Worm (Caenorhabditis elegans) whole organism, early embryonic: ENCODE data around the gene F49C5.11.
"Not testable (repeated sequence)": the region's sequence is repeated elsewhere in the genome, so short reads cannot be mapped to it uniquely, and the experiment has no call there.

ENCODE experiments used
- B0310.2 ChIP-seq: sonication (generic microtip); optimal IDR thresholded peaks from 2 replicates; lab custom pipeline; 2016; ENCODE audit warnings: mild to moderate bottlenecking, missing genetic modification characterization, missing compliant biosample characterization
- F13C5.2 ChIP-seq: sonication (generic microtip); optimal IDR thresholded peaks from 2 replicates; lab custom pipeline; 2017; ENCODE audit warnings: mild to moderate bottlenecking, missing genetic modification characterization, inconsistent platforms, missing compliant biosample characterization
- aly-1 ChIP-seq: sonication (generic microtip); optimal IDR thresholded peaks from 2 replicates; lab custom pipeline; 2016; ENCODE audit warnings: missing genetic modification characterization, missing compliant biosample characterization
- ama-1 ChIP-seq: fragments of 150-350 bp; optimal IDR thresholded peaks from 2 replicates; lab custom pipeline; 2014
- ceh-13 ChIP-seq: fragments of 200-800 bp; sonication (Bioruptor generic); optimal IDR thresholded peaks from 2 replicates; lab custom pipeline; 2018; ENCODE audit warnings: mild to moderate bottlenecking, missing genetic modification characterization, missing compliant biosample characterization
- ceh-36 ChIP-seq: sonication (generic microtip); optimal IDR thresholded peaks from 2 replicates; lab custom pipeline; 2016; ENCODE audit warnings: missing genetic modification characterization, inconsistent platforms, missing compliant biosample characterization
- ets-7 ChIP-seq: sonication (generic microtip); optimal IDR thresholded peaks from 2 replicates; lab custom pipeline; 2016; ENCODE audit warnings: missing genotype, missing genetic modification characterization, missing compliant biosample characterization
- flt-1 ChIP-seq: fragments of 200-800 bp; sonication (Bioruptor generic); IDR thresholded peaks from 2 replicates; pipeline ENCODE4 v1.3.6; 2022; ENCODE audit warnings: missing genetic modification characterization, missing compliant biosample characterization
- hmbx-1 ChIP-seq: sonication (generic microtip); optimal IDR thresholded peaks from 2 replicates; lab custom pipeline; 2016; ENCODE audit warnings: mild to moderate bottlenecking, missing genetic modification characterization, missing compliant biosample characterization
- hmg-4 ChIP-seq: fragments of 200-800 bp; sonication (Bioruptor generic); optimal IDR thresholded peaks from 2 replicates; lab custom pipeline; 2018; ENCODE audit warnings: mild to moderate bottlenecking, missing genetic modification characterization, missing compliant biosample characterization
- hnd-1 ChIP-seq: sonication (generic microtip); optimal IDR thresholded peaks from 2 replicates; lab custom pipeline; 2016; ENCODE audit warnings: missing genetic modification characterization, missing compliant biosample characterization
- pes-1 ChIP-seq: fragments of 200-800 bp; sonication (Bioruptor generic); IDR thresholded peaks from 2 replicates; pipeline ENCODE4 v1.3.6; 2022; ENCODE audit warnings: missing genetic modification reagents, missing genetic modification characterization, missing compliant biosample characterization
- scrt-1 ChIP-seq: fragments of 200-800 bp; sonication (Bioruptor generic); IDR thresholded peaks from 2 replicates; pipeline ENCODE4 v1.3.6; 2022; ENCODE audit warnings: missing genetic modification characterization, missing compliant biosample characterization
- sea-1 ChIP-seq: fragments of 200-800 bp; sonication (Bioruptor generic); conservative IDR thresholded peaks from 2 replicates; pipeline ENCODE4 v1.3.6; 2022; ENCODE audit warnings: missing genetic modification characterization, missing compliant biosample characterization
- tbx-11 ChIP-seq: fragments of 200-800 bp; sonication (Bioruptor generic); IDR thresholded peaks from 2 replicates; pipeline ENCODE4 v1.3.6; 2022; ENCODE audit warnings: missing genetic modification characterization, missing compliant biosample characterization
- tbx-37 ChIP-seq: fragments of 200-800 bp; sonication (Bioruptor generic); conservative IDR thresholded peaks from 2 replicates; pipeline ENCODE4 v1.3.6; 2022; ENCODE audit warnings: missing genetic modification reagents, missing genetic modification characterization, missing compliant biosample characterization
- tra-4 ChIP-seq: sonication (generic microtip); optimal IDR thresholded peaks from 2 replicates; lab custom pipeline; 2017; ENCODE audit warnings: missing genetic modification characterization, missing compliant biosample characterization

Gene F49C5.11

ce11 chrII:12536203-12536602, 19.5 kb upstream of the F49C5.11 start, which contains the start of gene F49C5.3:
F49C5.3 (plus strand) TSS chrII:12536503.
- not testable (repeated sequence) for TF ChIP-seq ceh-36 (tag; lab: Kevin White, UChicago); pes-1; F13C5.2 (tag; lab: Kevin White, UChicago)

ce11 chrII:12539395-12539794, 16.3 kb upstream of the F49C5.11 start:
- TF ChIP-seq F13C5.2 (tag; lab: Kevin White, UChicago) (no peak), tbx-11 (GFP tag; lab: Robert Waterston, UW) (no peak), ets-7 (tag; lab: Kevin White, UChicago) (no peak), pes-1 (no peak), flt-1 (GFP tag; lab: Robert Waterston, UW) (no peak), tra-4 (tag; lab: Kevin White, UChicago) (no peak), hmg-4 (GFP tag; lab: Kevin White, UChicago) (no peak), ceh-36 (tag; lab: Kevin White, UChicago) (no peak), ama-1 (lab: Kevin White, UChicago) (no peak), ceh-13 (GFP tag; lab: Kevin White, UChicago) (no peak), B0310.2 (no peak), sea-1 (GFP tag; lab: Robert Waterston, UW) (no peak), aly-1 (tag; lab: Kevin White, UChicago) (no peak), hmbx-1 (no peak)

- TF ChIP-seq ama-1 (lab: Kevin White, UChicago): no peak
Observed at ce11 chrII:12542594-12542997, 13.1 kb upstream of the F49C5.11 start.

- TF ChIP-seq tbx-11 (GFP tag; lab: Robert Waterston, UW) (no peak), ets-7 (tag; lab: Kevin White, UChicago) (no peak), scrt-1 (GFP tag; lab: Robert Waterston, UW) (no peak), ceh-36 (tag; lab: Kevin White, UChicago) (no peak), flt-1 (GFP tag; lab: Robert Waterston, UW) (no peak), hnd-1 (tag; lab: Kevin White, UChicago) (no peak), sea-1 (GFP tag; lab: Robert Waterston, UW) (no peak)
Observed at ce11 chrII:12544533-12544932, 11.1 kb upstream of the F49C5.11 start, which contains the start of gene F49C5.9. F49C5.9 (minus strand) TSS chrII:12544633.

ce11 chrII:12546413-12546812, 9.3 kb upstream of the F49C5.11 start, which contains the start of the genes F49C5.5 and F49C5.10:
F49C5.5 (minus strand) TSS chrII:12546513.
F49C5.10 (plus strand) TSS chrII:12546756.
- TF ChIP-seq hmg-4 (GFP tag; lab: Kevin White, UChicago) (no peak), tra-4 (tag; lab: Kevin White, UChicago) (no peak), flt-1 (GFP tag; lab: Robert Waterston, UW) (no peak), ets-7 (tag; lab: Kevin White, UChicago) (no peak), hmbx-1 (no peak), F13C5.2 (tag; lab: Kevin White, UChicago) (no peak), ama-1 (lab: Kevin White, UChicago) (no peak), ceh-13 (GFP tag; lab: Kevin White, UChicago) (no peak), sea-1 (GFP tag; lab: Robert Waterston, UW) (no peak), aly-1 (tag; lab: Kevin White, UChicago) (no peak), tbx-37 (no peak), pes-1 (no peak)

ce11 chrII:12547547-12547946, 8.1 kb upstream of the F49C5.11 start, which contains the start of gene F49C5.16:
F49C5.16 (plus strand) TSS chrII:12547847.
- TF ChIP-seq aly-1 (tag; lab: Kevin White, UChicago): no peak
- no peak for TF ChIP-seq ceh-36 (tag; lab: Kevin White, UChicago)
- no peak for TF ChIP-seq hnd-1 (tag; lab: Kevin White, UChicago)
- TF ChIP-seq hmg-4 (GFP tag; lab: Kevin White, UChicago): no peak
- TF ChIP-seq tbx-11 (GFP tag; lab: Robert Waterston, UW): no peak
- TF ChIP-seq flt-1 (GFP tag; lab: Robert Waterston, UW): no peak
- no peak for TF ChIP-seq ama-1 (lab: Kevin White, UChicago)
- TF ChIP-seq hmbx-1: no peak
- TF ChIP-seq tra-4 (tag; lab: Kevin White, UChicago): no peak
- TF ChIP-seq scrt-1 (GFP tag; lab: Robert Waterston, UW): no peak
- TF ChIP-seq F13C5.2 (tag; lab: Kevin White, UChicago): no peak
- no peak for TF ChIP-seq ceh-13 (GFP tag; lab: Kevin White, UChicago)
- TF ChIP-seq tbx-37: no peak
- TF ChIP-seq B0310.2: no peak
- TF ChIP-seq pes-1: no peak
- no peak for TF ChIP-seq sea-1 (GFP tag; lab: Robert Waterston, UW)
- no peak for TF ChIP-seq ets-7 (tag; lab: Kevin White, UChicago)

- TF ChIP-seq ama-1 (lab: Kevin White, UChicago): no peak
- TF ChIP-seq tbx-37: no peak
- TF ChIP-seq B0310.2: no peak
- no peak for TF ChIP-seq flt-1 (GFP tag; lab: Robert Waterston, UW)
- TF ChIP-seq hmbx-1: no peak
- TF ChIP-seq F13C5.2 (tag; lab: Kevin White, UChicago): no peak
- TF ChIP-seq ets-7 (tag; lab: Kevin White, UChicago): no peak
- TF ChIP-seq tra-4 (tag; lab: Kevin White, UChicago): no peak
- no peak for TF ChIP-seq ceh-13 (GFP tag; lab: Kevin White, UChicago)
- TF ChIP-seq aly-1 (tag; lab: Kevin White, UChicago): no peak
- TF ChIP-seq pes-1: no peak
- no peak for TF ChIP-seq sea-1 (GFP tag; lab: Robert Waterston, UW)
- no peak for TF ChIP-seq ceh-36 (tag; lab: Kevin White, UChicago)
- TF ChIP-seq scrt-1 (GFP tag; lab: Robert Waterston, UW): no peak
- no peak for TF ChIP-seq tbx-11 (GFP tag; lab: Robert Waterston, UW)
- TF ChIP-seq hmg-4 (GFP tag; lab: Kevin White, UChicago): no peak
- no peak for TF ChIP-seq hnd-1 (tag; lab: Kevin White, UChicago)
Observed at ce11 chrII:12549613-12550012, 6.1 kb upstream of the F49C5.11 start.
